Fruit fly (Drosophila melanogaster): ENCODE data around the gene Lcp65Ab2.

Gene Lcp65Ab2

dm6 chr3L:6173826-6174255 is 27.4 kb downstream of the Lcp65Ab2 start, which contains the start of the genes fmt and CG7376 (continued):
- TF ChIP-seq CG9797 (GFP tag; optimal IDR thresholded peaks at IDR 0.05) (peak; percentile 16), sisA (GFP tag; IDR thresholded peaks at IDR 0.05) (no peak), CG3065 (GFP tag; optimal IDR thresholded peaks at IDR 0.05) (no peak), gt (GFP tag; IDR thresholded peaks at IDR 0.05) (no peak), ash1 (GFP tag; optimal IDR thresholded peaks at IDR 0.05) (no peak), Ets65A (GFP tag) (peak; percentile 42), nom (GFP tag; optimal IDR thresholded peaks at IDR 0.05) (no peak), CG3726 (GFP tag; IDR thresholded peaks at IDR 0.05) (no peak), trem (tag; optimal IDR thresholded peaks at IDR 0.05) (peak; percentile 72), Fer1 (GFP tag; optimal IDR thresholded peaks at IDR 0.05) (no peak), CG16779 (GFP tag; IDR thresholded peaks at IDR 0.05) (no peak), CG17912 (GFP tag; optimal IDR thresholded peaks at IDR 0.05) (no peak), Hsf (GFP tag; optimal IDR thresholded peaks at IDR 0.05) (peak; percentile 20), CG17829 (tag; optimal IDR thresholded peaks at IDR 0.05) (peak; percentile 69), amos (GFP tag; IDR thresholded peaks at IDR 0.05; ENCODE audit: partially characterized antibody) (peak; percentile 63), lilli (GFP tag; optimal IDR thresholded peaks at IDR 0.05) (peak; percentile 34), CG3847 (GFP tag; IDR thresholded peaks at IDR 0.05) (peak; percentile 51), CG1602 (GFP tag; optimal IDR thresholded peaks at IDR 0.05) (peak; percentile 10), grau (tag; optimal IDR thresholded peaks at IDR 0.05) (no peak), CG13424 (tag; optimal IDR thresholded peaks at IDR 0.05) (peak; percentile 58), CG31388 (GFP tag; optimal IDR thresholded peaks at IDR 0.05) (no peak), CG15514 (GFP tag; optimal IDR thresholded peaks at IDR 0.05) (no peak), yki (optimal IDR thresholded peaks at IDR 0.05) (no peak), vfl (GFP tag; optimal IDR thresholded peaks at IDR 0.05) (no peak), pb (GFP tag; optimal IDR thresholded peaks at IDR 0.05) (no peak), dmrt11E (tag; optimal IDR thresholded peaks at IDR 0.05) (peak; percentile 33), Chrac-16 (GFP tag; optimal IDR thresholded peaks at IDR 0.05) (peak; percentile 4), CG14710 (tag; optimal IDR thresholded peaks at IDR 0.05) (peak; percentile 83), CG12219 (GFP tag; optimal IDR thresholded peaks at IDR 0.05) (no peak), CG32767 (GFP tag; IDR thresholded peaks at IDR 0.05) (no peak), tap (tag; optimal IDR thresholded peaks at IDR 0.05) (no peak), CG9437 (GFP tag; optimal IDR thresholded peaks at IDR 0.05) (peak; percentile 4), NFAT (GFP tag; IDR thresholded peaks at IDR 0.05) (no peak), slp2 (GFP tag; optimal IDR thresholded peaks at IDR 0.05) (no peak), CG18262 (tag; optimal IDR thresholded peaks at IDR 0.05) (no peak), seq (GFP tag; IDR thresholded peaks at IDR 0.05) (no peak), Lim3 (GFP tag; IDR thresholded peaks at IDR 0.05) (no peak), psq (GFP tag; optimal IDR thresholded peaks at IDR 0.05) (no peak), emc (GFP tag; optimal IDR thresholded peaks at IDR 0.05) (no peak), B-H2 (GFP tag; optimal IDR thresholded peaks at IDR 0.05) (peak; percentile 43), CG31365 (tag; optimal IDR thresholded peaks at IDR 0.05) (no peak), otp (GFP tag; IDR thresholded peaks at IDR 0.05) (no peak), maf-S (GFP tag; optimal IDR thresholded peaks at IDR 0.05) (no peak), CG17802 (tag; optimal IDR thresholded peaks at IDR 0.05) (peak; percentile 56), gce (GFP tag; IDR thresholded peaks at IDR 0.05) (no peak), CG17186 (GFP tag; optimal IDR thresholded peaks at IDR 0.05) (peak; percentile 39), slbo (GFP tag; IDR thresholded peaks at IDR 0.05) (peak; percentile 61), bsh (GFP tag; optimal IDR thresholded peaks at IDR 0.05) (no peak), CG2678 (tag; optimal IDR thresholded peaks at IDR 0.05) (no peak), cwo (GFP tag; optimal IDR thresholded peaks at IDR 0.05) (no peak), CG15011 (GFP tag; optimal IDR thresholded peaks at IDR 0.05) (no peak), CG1233 (GFP tag; optimal IDR thresholded peaks at IDR 0.05) (no peak)

Data from whole organism, embryonic.